Worm (Caenorhabditis elegans) whole organism, young adult: ENCODE measurements around the gene sto-4.

Source experiments
- B0035.1 ChIP-seq: sonication (generic microtip); optimal IDR thresholded peaks from 2 replicates; lab custom pipeline; 2016; ENCODE audit warnings: missing genetic modification characterization, mild to moderate bottlenecking, missing compliant biosample characterization, missing genotype, missing genetic modification reagents
- B0336.3 ChIP-seq: fragments of 200-800 bp; sonication (Bioruptor generic); IDR thresholded peaks from 2 replicates; pipeline ENCODE4 v1.3.6; 2022; ENCODE audit warnings: missing genetic modification characterization, missing compliant biosample characterization
- C06A6.2 ChIP-seq: fragments of 200-800 bp; sonication (Bioruptor generic); conservative IDR thresholded peaks from 2 replicates; pipeline ENCODE4 v1.3.6; 2022; ENCODE audit warnings: missing genetic modification characterization, missing compliant biosample characterization
- F10E7.11 ChIP-seq: sonication (generic microtip); optimal IDR thresholded peaks from 2 replicates; lab custom pipeline; 2017; ENCODE audit warnings: mild to moderate bottlenecking, missing genetic modification characterization, moderate library complexity, missing compliant biosample characterization
- F22D6.2 ChIP-seq: sonication (generic microtip); optimal IDR thresholded peaks from 2 replicates; lab custom pipeline; 2016; ENCODE audit warnings: mild to moderate bottlenecking, missing genetic modification characterization, missing compliant biosample characterization
- F37B4.10 ChIP-seq: fragments of 200-800 bp; sonication (Bioruptor generic); IDR thresholded peaks from 2 replicates; pipeline ENCODE4 v1.3.6; 2022; ENCODE audit warnings: missing genetic modification characterization, missing compliant biosample characterization
- F57A8.1 ChIP-seq: fragments of 200-800 bp; sonication (Bioruptor generic); optimal IDR thresholded peaks from 2 replicates; lab custom pipeline; 2018; ENCODE audit warnings: mild to moderate bottlenecking, missing genetic modification characterization, moderate library complexity, missing compliant biosample characterization
- F57C9.4 ChIP-seq: sonication (generic microtip); optimal IDR thresholded peaks from 2 replicates; lab custom pipeline; 2017; ENCODE audit warnings: mild to moderate bottlenecking, missing genetic modification characterization, missing compliant biosample characterization
- Y53G8AR.9 ChIP-seq: fragments of 200-800 bp; sonication (Bioruptor generic); conservative IDR thresholded peaks from 2 replicates; pipeline ENCODE4 v1.3.6; 2022; ENCODE audit warnings: missing genetic modification reagents, missing genetic modification characterization, missing compliant biosample characterization
- Y56A3A.18 ChIP-seq: fragments of 200-800 bp; sonication (Bioruptor generic); IDR thresholded peaks from 2 replicates; pipeline ENCODE4 v1.3.6; 2022; ENCODE audit warnings: missing genetic modification reagents, missing genetic modification characterization, missing compliant biosample characterization
- Y79H2A.3 ChIP-seq: fragments of 200-800 bp; sonication (Bioruptor generic); conservative IDR thresholded peaks from 2 replicates; pipeline ENCODE4 v1.3.6; 2022; ENCODE audit warnings: missing genetic modification reagents, missing genetic modification characterization, missing compliant biosample characterization
- ZK185.1 ChIP-seq: sonication (generic microtip); optimal IDR thresholded peaks from 2 replicates; lab custom pipeline; 2016; ENCODE audit warnings: mild to moderate bottlenecking, missing genetic modification characterization, missing compliant biosample characterization; ENCODE audit not compliant: poor library complexity, severe bottlenecking
- attf-5 ChIP-seq: fragments of 200-800 bp; sonication (Bioruptor generic); optimal IDR thresholded peaks from 2 replicates; lab custom pipeline; 2018; ENCODE audit warnings: mild to moderate bottlenecking, missing genetic modification characterization, missing compliant biosample characterization
- cebp-1 ChIP-seq, 2 experiments: fragments of 200-800 bp in 1 of 2; sonication (Bioruptor generic) in 1 of 2; sonication (generic microtip) in 1 of 2; IDR thresholded peaks in 1 of 2; optimal IDR thresholded peaks in 1 of 2; 2 replicates each; pipeline versions ENCODE4 v1.3.6 to Lab custom; 2017 to 2022; ENCODE audit warnings: missing compliant biosample characterization in 2 of 2, missing genetic modification characterization in 2 of 2, mild to moderate bottlenecking in 1 of 2, missing genetic modification reagents in 1 of 2, moderate library complexity in 1 of 2
- chd-7 ChIP-seq: sonication (generic microtip); optimal IDR thresholded peaks from 2 replicates; lab custom pipeline; 2016; ENCODE audit warnings: mild to moderate bottlenecking, missing genetic modification characterization, moderate library complexity, missing compliant biosample characterization
- dpff-1 ChIP-seq: sonication (generic microtip); optimal IDR thresholded peaks from 2 replicates; lab custom pipeline; 2017; ENCODE audit warnings: mild to moderate bottlenecking, missing genetic modification characterization, missing compliant biosample characterization
- egl-18 ChIP-seq: fragments of 200-800 bp; sonication (Bioruptor generic); IDR thresholded peaks from 2 replicates; pipeline ENCODE4 v1.3.6; 2022; ENCODE audit warnings: missing genetic modification reagents, missing genetic modification characterization, missing compliant biosample characterization
- ets-4 ChIP-seq: fragments of 200-800 bp; sonication (Bioruptor generic); optimal IDR thresholded peaks from 2 replicates; lab custom pipeline; 2018; ENCODE audit warnings: mild to moderate bottlenecking, missing genetic modification characterization, missing compliant biosample characterization
- gei-17 ChIP-seq: fragments of 200-800 bp; sonication (Bioruptor generic); optimal IDR thresholded peaks from 2 replicates; lab custom pipeline; 2018; ENCODE audit warnings: mild to moderate bottlenecking, missing genetic modification characterization, missing compliant biosample characterization
- let-607 ChIP-seq, 2 experiments: fragments of 200-800 bp in 1 of 2; sonication (Bioruptor generic) in 1 of 2; sonication (generic microtip) in 1 of 2; optimal IDR thresholded peaks; 2 replicates each; lab custom pipeline; 2016 to 2018; ENCODE audit warnings: mild to moderate bottlenecking in 2 of 2, missing compliant biosample characterization in 2 of 2, missing genetic modification characterization in 2 of 2, moderate library complexity in 2 of 2, missing genotype in 1 of 2
- lin-54 ChIP-seq: fragments of 200-800 bp; sonication (Bioruptor generic); optimal IDR thresholded peaks from 2 replicates; lab custom pipeline; 2018; ENCODE audit warnings: mild to moderate bottlenecking, missing genetic modification characterization, missing compliant biosample characterization
- lir-1 ChIP-seq: fragments of 200-800 bp; sonication (Bioruptor generic); conservative IDR thresholded peaks from 2 replicates; pipeline ENCODE4 v1.3.6; 2022; ENCODE audit warnings: missing genetic modification reagents, missing genetic modification characterization, missing compliant biosample characterization
- lsy-27 ChIP-seq: sonication (generic microtip); optimal IDR thresholded peaks from 2 replicates; lab custom pipeline; 2017; ENCODE audit warnings: missing genetic modification characterization, mild to moderate bottlenecking, missing compliant biosample characterization, antibody characterized with exemption, missing genotype, borderline replicate concordance; ENCODE audit not compliant: insufficient read depth
- madf-6 ChIP-seq: fragments of 200-800 bp; sonication (Bioruptor generic); IDR thresholded peaks from 2 replicates; pipeline ENCODE4 v1.3.6; 2022; ENCODE audit warnings: missing genetic modification reagents, missing genetic modification characterization, missing compliant biosample characterization
- mes-4 ChIP-seq: sonication (generic microtip); optimal IDR thresholded peaks from 2 replicates; lab custom pipeline; 2016; ENCODE audit warnings: missing genotype, missing genetic modification characterization, missing compliant biosample characterization
- mxl-1 ChIP-seq: sonication (generic microtip); optimal IDR thresholded peaks from 2 replicates; lab custom pipeline; 2016; ENCODE audit warnings: missing genetic modification characterization, missing compliant biosample characterization
- nhr-27 ChIP-seq: fragments of 200-800 bp; sonication (Bioruptor generic); optimal IDR thresholded peaks from 2 replicates; lab custom pipeline; 2018; ENCODE audit warnings: mild to moderate bottlenecking, missing genetic modification characterization, moderate library complexity, missing compliant biosample characterization
- nhr-80 ChIP-seq: sonication (generic microtip); optimal IDR thresholded peaks from 2 replicates; lab custom pipeline; 2016; ENCODE audit warnings: missing genetic modification characterization, missing compliant biosample characterization
- pha-4 ChIP-seq: fragments of 150-350 bp; sonication (generic microtip); optimal IDR thresholded peaks from 2 replicates; lab custom pipeline; 2014; ENCODE audit warnings: missing biosample characterization, missing genetic modification reagents, missing genetic modification characterization
- rpc-1 ChIP-seq, 2 experiments: fragments of 150-350 bp in 1 of 2; sonication (generic microtip) in 1 of 2; optimal IDR thresholded peaks; 2 replicates each; lab custom pipeline; 2014 to 2018; ENCODE audit warnings: missing biosample characterization in 1 of 2, missing genetic modification characterization in 1 of 2, missing genetic modification reagents in 1 of 2, missing genotype in 1 of 2
- unc-130 ChIP-seq: sonication (generic microtip); optimal IDR thresholded peaks from 2 replicates; lab custom pipeline; 2016; ENCODE audit warnings: missing genetic modification reagents, missing genetic modification characterization, missing compliant biosample characterization
- unc-62 ChIP-seq: fragments of 150-350 bp; optimal IDR thresholded peaks from 2 replicates; lab custom pipeline; 2014; ENCODE audit warnings: missing biosample characterization, missing genetic modification reagents, missing genetic modification characterization
- zim-3 ChIP-seq: sonication (generic microtip); optimal IDR thresholded peaks from 2 replicates; lab custom pipeline; 2017; ENCODE audit warnings: mild to moderate bottlenecking, missing genetic modification characterization, moderate library complexity, missing compliant biosample characterization
- ztf-18 ChIP-seq: sonication (generic microtip); optimal IDR thresholded peaks from 2 replicates; lab custom pipeline; 2016; ENCODE audit warnings: missing genotype, mild to moderate bottlenecking, missing genetic modification characterization, missing compliant biosample characterization
- ztf-22 ChIP-seq: fragments of 200-800 bp; sonication (Bioruptor generic); optimal IDR thresholded peaks from 2 replicates; lab custom pipeline; 2018; ENCODE audit warnings: mild to moderate bottlenecking, missing genetic modification characterization, moderate library complexity, missing compliant biosample characterization
- ztf-28 ChIP-seq: fragments of 200-800 bp; sonication (Bioruptor generic); IDR thresholded peaks from 2 replicates; pipeline ENCODE4 v1.3.6; 2022; ENCODE audit warnings: missing genetic modification reagents, missing genetic modification characterization, missing compliant biosample characterization

Gene sto-4

ce11 chrX:11606815-11607499 is 37.0 kb upstream of the sto-4 start:
- no peak for TF ChIP-seq F22D6.2 (tag; lab: Kevin White, UChicago)
- no peak for TF ChIP-seq pha-4 (tag; lab: Kevin White, UChicago)
- TF ChIP-seq zim-3 = no peak
- no peak for TF ChIP-seq lir-1
- no peak for TF ChIP-seq B0336.3 (GFP tag; lab: Robert Waterston, UW)
- no peak for TF ChIP-seq Y56A3A.18
- TF ChIP-seq chd-7 (tag; lab: Kevin White, UChicago) = no peak
- TF ChIP-seq mxl-1 (tag; lab: Kevin White, UChicago) = no peak
- TF ChIP-seq egl-18 = no peak
- TF ChIP-seq, all 124 proteins: peak for 0

DNA sequence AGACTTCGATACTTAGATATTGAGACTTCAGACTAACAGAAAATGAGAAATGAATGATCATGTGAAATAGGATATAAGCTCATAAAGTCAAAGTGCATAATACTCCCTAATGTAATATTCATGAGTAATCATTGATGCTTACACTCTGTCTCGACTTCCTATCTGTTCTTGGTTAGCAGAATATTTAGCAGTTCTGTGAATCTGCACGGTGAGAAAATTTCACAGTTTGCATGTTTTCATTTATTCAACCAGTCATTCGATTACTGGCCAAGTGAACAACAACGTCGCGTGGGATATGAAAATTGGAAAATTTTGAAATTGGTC is 36.5 kb upstream of the sto-4 start:
- TF ChIP-seq C06A6.2 (GFP tag; lab: Robert Waterston, UW) = no peak
- TF ChIP-seq F57C9.4 (tag; lab: Kevin White, UChicago) = no peak
- no peak for TF ChIP-seq lin-54 (GFP tag; lab: Kevin White, UChicago)
- no peak for TF ChIP-seq rpc-1 (optimal IDR thresholded peaks at IDR 0.05; lab: Kevin White, UChicago)
- no peak for TF ChIP-seq rpc-1 (tag; optimal IDR thresholded peaks at IDR 0.05; lab: Kevin White, UChicago)
- TF ChIP-seq lsy-27 = no peak
- TF ChIP-seq F10E7.11 (tag; lab: Kevin White, UChicago) = no peak
- no peak for TF ChIP-seq mes-4 (tag; lab: Kevin White, UChicago)

DNA sequence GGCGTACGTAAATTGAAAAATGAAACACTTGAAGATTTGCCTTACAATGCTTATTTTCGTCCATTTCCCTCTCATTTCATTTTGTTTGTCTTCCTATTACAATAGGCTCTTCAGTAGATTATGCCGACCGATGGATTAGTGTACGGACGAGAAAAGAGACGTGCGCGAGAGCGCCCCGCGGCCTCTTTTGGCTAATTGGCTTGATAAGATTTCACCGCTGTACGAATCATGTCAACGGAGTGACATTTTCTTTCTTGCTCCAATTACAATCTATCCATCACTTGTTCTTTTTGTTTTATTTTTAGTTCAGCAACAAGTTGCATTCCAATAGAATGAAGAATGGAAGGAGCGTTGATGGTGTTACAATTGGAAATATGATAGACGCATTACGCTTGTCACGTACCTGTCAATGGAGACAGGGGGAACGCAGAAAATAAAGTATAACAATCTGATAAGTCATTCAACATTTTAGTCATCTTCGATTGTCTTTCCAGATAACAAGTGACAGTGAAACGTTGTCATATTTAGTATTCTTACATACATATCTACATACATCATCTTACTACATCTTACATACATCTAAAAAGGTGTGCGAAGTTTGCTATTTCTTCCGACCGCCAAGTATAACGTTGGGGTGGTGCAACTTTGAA is 35.7 kb upstream of the sto-4 start:
- 0 out of 2 replicates have a peak, but pooled peaks have one; percentile 21 for TF ChIP-seq Y53G8AR.9 (GFP tag; lab: Robert Waterston, UW)
- no peak for TF ChIP-seq unc-130 (GFP tag; lab: Kevin White, UChicago)
- peak; percentile 18 for TF ChIP-seq ztf-22
- peak; percentile 95 for TF ChIP-seq unc-62
- peak; percentile 76 for TF ChIP-seq nhr-80 (tag; lab: Kevin White, UChicago)
- TF ChIP-seq ets-4 (GFP tag; lab: Kevin White, UChicago) = peak; percentile 17
- TF ChIP-seq let-607 (tag; optimal IDR thresholded peaks at IDR 0.05; lab: Kevin White, UChicago) = peak; percentile 61 to 64
- peak; percentile 8 for TF ChIP-seq ZK185.1 (tag; lab: Kevin White, UChicago)
- TF ChIP-seq Y79H2A.3 (GFP tag; lab: Robert Waterston, UW) = no peak

DNA sequence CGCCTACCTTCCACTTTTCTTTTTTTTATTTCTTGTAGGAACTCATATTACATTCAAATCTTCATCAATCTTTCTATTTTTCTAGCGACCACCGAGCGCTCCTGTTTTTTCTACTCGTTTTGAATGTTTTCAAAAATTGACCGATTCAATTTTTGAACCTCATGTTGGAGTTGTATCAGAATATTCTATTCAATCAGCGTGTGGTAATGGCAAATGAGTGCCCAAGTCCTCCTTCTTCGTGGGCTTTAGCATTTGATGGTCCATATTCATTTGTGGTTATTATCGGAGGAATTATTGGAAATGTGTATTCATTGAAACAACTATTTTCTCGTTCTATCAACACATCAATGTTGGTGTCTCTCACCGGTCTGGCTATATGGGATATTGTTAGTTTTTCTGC is 26.5 kb upstream of the sto-4 start, which contains the start of gene F52D10.4:
TSS of gene F52D10.4 (plus strand) at position 84 of the 400 bp plus-strand sequence.
- TF ChIP-seq nhr-27 (tag; lab: Kevin White, UChicago) (no peak), cebp-1 (GFP tag; IDR thresholded peaks at IDR 0.05; lab: Robert Waterston, UW) (no peak), cebp-1 (tag; optimal IDR thresholded peaks at IDR 0.05; lab: Kevin White, UChicago) (no peak), F37B4.10 (no peak), F22D6.2 (tag; lab: Kevin White, UChicago) (no peak), F57A8.1 (GFP tag; lab: Kevin White, UChicago) (no peak), rpc-1 (optimal IDR thresholded peaks at IDR 0.05; lab: Kevin White, UChicago) (no peak), rpc-1 (tag; optimal IDR thresholded peaks at IDR 0.05; lab: Kevin White, UChicago) (no peak), zim-3 (no peak), ztf-18 (tag; lab: Kevin White, UChicago) (no peak), madf-6 (GFP tag; lab: Robert Waterston, UW) (no peak), B0035.1 (tag; lab: Kevin White, UChicago) (no peak), lsy-27 (no peak), mxl-1 (tag; lab: Kevin White, UChicago) (no peak), ztf-28 (GFP tag; lab: Robert Waterston, UW) (no peak), attf-5 (GFP tag; lab: Kevin White, UChicago) (no peak), dpff-1 (tag; lab: Kevin White, UChicago) (no peak), gei-17 (GFP tag; lab: Kevin White, UChicago) (no peak), F10E7.11 (tag; lab: Kevin White, UChicago) (no peak), ets-4 (GFP tag; lab: Kevin White, UChicago) (no peak)
